Fruit fly (Drosophila melanogaster) whole organism, embryonic: Measurements from ENCODE around the gene CG7985.

Source experiments
- Atf3 ChIP-seq: fragments of 200-800 bp; sonication (Bioruptor generic); optimal IDR thresholded peaks from 3 replicates; lab custom pipeline; 2016; ENCODE audit warnings: missing biosample characterization, missing genetic modification characterization
- CG10209 ChIP-seq: fragments of 200-800 bp; sonication (Bioruptor generic); optimal IDR thresholded peaks from 3 replicates; lab custom pipeline; 2017; ENCODE audit warnings: missing biosample characterization, mild to moderate bottlenecking, missing genetic modification characterization, missing genetic modification reagents
- CG10543 ChIP-seq: fragments of 200-800 bp; sonication (Bioruptor generic); optimal IDR thresholded peaks from 3 replicates; lab custom pipeline; 2017; ENCODE audit warnings: missing biosample characterization, mild to moderate bottlenecking, missing genetic modification characterization, moderate library complexity
- CG10979 ChIP-seq: fragments of 200-800 bp; sonication (Bioruptor generic); optimal IDR thresholded peaks from 2 replicates; lab custom pipeline; 2018; ENCODE audit warnings: missing biosample characterization, mild to moderate bottlenecking, missing genetic modification characterization, moderate library complexity
- CG13775 ChIP-seq: fragments of 200-800 bp; sonication (Bioruptor generic); optimal IDR thresholded peaks from 3 replicates; lab custom pipeline; 2017; ENCODE audit warnings: missing biosample characterization, mild to moderate bottlenecking, missing genetic modification characterization
- CG18011 ChIP-seq: fragments of 200-800 bp; sonication (Bioruptor generic); optimal IDR thresholded peaks from 2 replicates; lab custom pipeline; 2017; ENCODE audit warnings: missing biosample characterization, missing genetic modification characterization, mild to moderate bottlenecking, moderate library complexity, missing genotype
- CG18262 ChIP-seq: fragments of 200-800 bp; optimal IDR thresholded peaks from 3 replicates; lab custom pipeline; 2019; ENCODE audit warnings: missing biosample characterization, mild to moderate bottlenecking, missing genetic modification characterization, moderate library complexity
- CG2120 ChIP-seq: fragments of 200-800 bp; sonication (Bioruptor generic); optimal IDR thresholded peaks from 3 replicates; lab custom pipeline; 2016; ENCODE audit warnings: missing biosample characterization, missing genetic modification characterization
- CG3847 ChIP-seq: fragments of 200-800 bp; sonication (Bioruptor generic); IDR thresholded peaks from 2 replicates; pipeline ENCODE4 v1.3.6; 2022; ENCODE audit warnings: missing biosample characterization, missing genetic modification characterization
- CG4404 ChIP-seq: fragments of 200-800 bp; sonication (Bioruptor generic); IDR thresholded peaks from 2 replicates; pipeline ENCODE4 v1.3.6; 2022; ENCODE audit warnings: missing biosample characterization, missing genetic modification characterization
- CG5180 ChIP-seq: fragments of 200-800 bp; sonication (Bioruptor generic); optimal IDR thresholded peaks from 3 replicates; lab custom pipeline; 2017; ENCODE audit warnings: missing biosample characterization, missing genetic modification characterization, mild to moderate bottlenecking, moderate library complexity, missing genetic modification reagents
- CG7372 ChIP-seq: fragments of 200-800 bp; sonication (Bioruptor generic); IDR thresholded peaks from 2 replicates; pipeline ENCODE4 v1.3.6; 2022; ENCODE audit warnings: missing biosample characterization, missing genetic modification characterization
- CG7556 ChIP-seq: fragments of 200-800 bp; sonication (Bioruptor generic); optimal IDR thresholded peaks from 2 replicates; lab custom pipeline; 2017; ENCODE audit warnings: missing biosample characterization, mild to moderate bottlenecking, missing genetic modification characterization
- CG7928 ChIP-seq: fragments of 200-800 bp; sonication (Bioruptor generic); optimal IDR thresholded peaks from 2 replicates; lab custom pipeline; 2017; ENCODE audit warnings: missing biosample characterization, mild to moderate bottlenecking, missing genetic modification characterization
- CG7963 ChIP-seq: fragments of 200-800 bp; sonication (Bioruptor generic); IDR thresholded peaks from 3 replicates; pipeline ENCODE4 v1.3.6; 2022; ENCODE audit warnings: missing biosample characterization, missing genetic modification characterization; ENCODE audit not compliant: partially characterized antibody
- CG9609 ChIP-seq: fragments of 200-800 bp; sonication (Bioruptor generic); optimal IDR thresholded peaks from 3 replicates; lab custom pipeline; 2016; ENCODE audit warnings: missing biosample characterization, missing genetic modification characterization
- CG9817 ChIP-seq: fragments of 200-800 bp; sonication (Bioruptor generic); optimal IDR thresholded peaks from 2 replicates; lab custom pipeline; 2018; ENCODE audit warnings: missing biosample characterization, mild to moderate bottlenecking, missing genetic modification characterization, moderate library complexity
- Camta ChIP-seq: fragments of 200-800 bp; sonication (Bioruptor generic); optimal IDR thresholded peaks from 2 replicates; lab custom pipeline; 2016; ENCODE audit warnings: missing biosample characterization, missing genetic modification characterization
- D ChIP-seq, 2 experiments: fragments of 200-800 bp in 1 of 2; fragments of >200 bp in 1 of 2; sonication (Bioruptor generic) in 1 of 2; optimal IDR thresholded peaks; 2 replicates in 1 of 2; 3 replicates in 1 of 2; lab custom pipeline; 2017; ENCODE audit warnings: mild to moderate bottlenecking in 1 of 2, missing biosample characterization in 1 of 2, missing genetic modification characterization in 1 of 2, missing genetic modification reagents in 1 of 2
- E2f1 ChIP-seq: fragments of 200-800 bp; sonication (Bioruptor generic); IDR thresholded peaks from 2 replicates; pipeline ENCODE4 v1.3.6; 2022; ENCODE audit warnings: missing biosample characterization, missing genetic modification characterization
- Elba2 ChIP-seq: fragments of 200-800 bp; sonication (Bioruptor generic); optimal IDR thresholded peaks from 3 replicates; lab custom pipeline; 2016; ENCODE audit warnings: missing biosample characterization, missing genetic modification characterization
- Lim3 ChIP-seq: fragments of 200-800 bp; sonication (Bioruptor generic); IDR thresholded peaks from 2 replicates; pipeline ENCODE4 v1.3.6; 2022; ENCODE audit warnings: missing biosample characterization, missing genetic modification characterization
- MBD-R2 ChIP-seq: fragments of 200-800 bp; sonication (Bioruptor generic); IDR thresholded peaks from 2 replicates; pipeline ENCODE4 v1.3.6; 2022; ENCODE audit warnings: missing biosample characterization, missing genetic modification characterization
- Optix ChIP-seq: fragments of 200-800 bp; sonication (Bioruptor generic); IDR thresholded peaks from 3 replicates; pipeline ENCODE4 v1.3.6; 2022; ENCODE audit warnings: missing biosample characterization, missing genetic modification characterization
- PHDP ChIP-seq: fragments of 200-800 bp; sonication (Bioruptor generic); optimal IDR thresholded peaks from 3 replicates; lab custom pipeline; 2018; ENCODE audit warnings: missing biosample characterization, mild to moderate bottlenecking, missing genetic modification characterization, moderate library complexity
- Ptx1 ChIP-seq: fragments of 200-800 bp; sonication (Bioruptor generic); IDR thresholded peaks from 2 replicates; pipeline ENCODE4 v1.3.6; 2022; ENCODE audit warnings: missing biosample characterization, missing genetic modification characterization
- Rfx ChIP-seq: fragments of 200-800 bp; sonication (Bioruptor generic); IDR thresholded peaks from 2 replicates; pipeline ENCODE4 v1.3.6; 2022; ENCODE audit warnings: missing biosample characterization, missing genetic modification characterization
- Scr ChIP-seq: fragments of 200-800 bp; sonication (Bioruptor generic); IDR thresholded peaks from 2 replicates; pipeline ENCODE4 v1.3.6; 2022; ENCODE audit warnings: missing biosample characterization, missing genetic modification characterization; ENCODE audit not compliant: partially characterized antibody
- Side ChIP-seq: fragments of 200-800 bp; sonication (Bioruptor generic); optimal IDR thresholded peaks from 2 replicates; lab custom pipeline; 2016; ENCODE audit warnings: missing biosample characterization, missing genetic modification characterization
- Spps ChIP-seq: fragments of 200-800 bp; sonication (Bioruptor generic); optimal IDR thresholded peaks from 2 replicates; lab custom pipeline; 2018; ENCODE audit warnings: missing biosample characterization, mild to moderate bottlenecking, missing genetic modification characterization
- Trl ChIP-seq, 3 experiments: fragments of >200 bp in 2 of 3; fragments of 200-800 bp in 1 of 3; sonication (Bioruptor generic) in 1 of 3; optimal IDR thresholded peaks; 2 replicates in 1 of 3; 3 replicates in 2 of 3; lab custom pipeline; 2016 to 2017; ENCODE audit warnings: missing biosample characterization in 1 of 3, missing genetic modification characterization in 1 of 3
- Usf ChIP-seq: fragments of 200-800 bp; sonication (Bioruptor generic); optimal IDR thresholded peaks from 2 replicates; lab custom pipeline; 2017; ENCODE audit warnings: missing genotype, missing biosample characterization, missing genetic modification characterization
- cad ChIP-seq: fragments of >200 bp; optimal IDR thresholded peaks from 2 replicates; lab custom pipeline; 2017; ENCODE audit warnings: missing biosample characterization, missing genetic modification characterization
- croc ChIP-seq: fragments of 200-800 bp; sonication (Bioruptor generic); conservative IDR thresholded peaks from 3 replicates; pipeline ENCODE4 v1.3.6; 2022; ENCODE audit warnings: missing biosample characterization, missing genetic modification characterization
- dm ChIP-seq: fragments of 200-800 bp; sonication (Bioruptor generic); optimal IDR thresholded peaks from 3 replicates; lab custom pipeline; 2016; ENCODE audit warnings: missing biosample characterization, missing genetic modification characterization
- ftz-f1 ChIP-seq: fragments of 200-800 bp; sonication (Bioruptor generic); optimal IDR thresholded peaks from 2 replicates; lab custom pipeline; 2016; ENCODE audit warnings: missing biosample characterization, missing genetic modification characterization
- hth ChIP-seq: fragments of >200 bp; optimal IDR thresholded peaks from 2 replicates; lab custom pipeline; 2017; ENCODE audit warnings: inconsistent platforms
- lbe ChIP-seq: fragments of 200-800 bp; sonication (Bioruptor generic); optimal IDR thresholded peaks from 2 replicates; lab custom pipeline; 2016; ENCODE audit warnings: missing biosample characterization, mild to moderate bottlenecking, missing genetic modification characterization
- lilli ChIP-seq: fragments of 200-800 bp; sonication (Bioruptor generic); optimal IDR thresholded peaks from 3 replicates; lab custom pipeline; 2016; ENCODE audit warnings: missing biosample characterization, missing genetic modification characterization
- odd ChIP-seq: fragments of 200-800 bp; sonication (Bioruptor generic); optimal IDR thresholded peaks from 2 replicates; lab custom pipeline; 2017; ENCODE audit warnings: missing biosample characterization, mild to moderate bottlenecking, missing genetic modification characterization
- onecut ChIP-seq: fragments of 200-800 bp; sonication (Bioruptor generic); IDR thresholded peaks from 2 replicates; pipeline ENCODE4 v1.3.6; 2022; ENCODE audit warnings: missing biosample characterization, missing genetic modification characterization
- pfk ChIP-seq: fragments of 200-800 bp; sonication (Bioruptor generic); optimal IDR thresholded peaks from 2 replicates; lab custom pipeline; 2018; ENCODE audit warnings: missing biosample characterization, mild to moderate bottlenecking, missing genetic modification characterization, moderate library complexity
- prd ChIP-seq, 3 experiments: fragments of >200 bp in 2 of 3; fragments of 200-800 bp in 1 of 3; sonication (Bioruptor generic) in 1 of 3; optimal IDR thresholded peaks in 2 of 3; IDR thresholded peaks in 1 of 3; 2 replicates in 2 of 3; 3 replicates in 1 of 3; pipeline versions ENCODE4 v1.3.6 to Lab custom; 2017 to 2022; ENCODE audit warnings: missing biosample characterization in 1 of 3, missing genetic modification characterization in 1 of 3
- ro ChIP-seq: fragments of 200-800 bp; sonication (Bioruptor generic); IDR thresholded peaks from 2 replicates; pipeline ENCODE4 v1.3.6; 2022; ENCODE audit warnings: missing biosample characterization, missing genetic modification characterization
- seq ChIP-seq: fragments of 200-800 bp; sonication (Bioruptor generic); IDR thresholded peaks from 2 replicates; pipeline ENCODE4 v1.3.6; 2022; ENCODE audit warnings: missing biosample characterization, missing genetic modification characterization
- tgo ChIP-seq: fragments of 200-800 bp; sonication (Bioruptor generic); IDR thresholded peaks from 3 replicates; pipeline ENCODE4 v1.3.6; 2022; ENCODE audit warnings: missing biosample characterization, missing genetic modification characterization
- usp ChIP-seq: fragments of >200 bp; optimal IDR thresholded peaks from 2 replicates; lab custom pipeline; 2017; ENCODE audit warnings: missing biosample characterization, missing genetic modification characterization

The CG7985 gene

dm6 chr3R:18164052-18164722, 35.5 kb upstream of the CG7985 start, which contains the start of the genes CG7218 and Cbp20 (continued):
- peak; percentile 83 for TF ChIP-seq MBD-R2 (GFP tag; lab: Robert Waterston, UW)
- peak; percentile 56 for TF ChIP-seq CG7556 (GFP tag; lab: Kevin White, UChicago)
- peak; percentile 83 for TF ChIP-seq Ptx1 (GFP tag; lab: Robert Waterston, UW)
- TF ChIP-seq Camta (GFP tag; lab: Kevin White, UChicago) = peak; percentile 52
- TF ChIP-seq croc (GFP tag; lab: Robert Waterston, UW) = peak; percentile 23; the same call in 1 of the 3 replicates
- TF ChIP-seq tgo = peak; percentile 62
- TF ChIP-seq onecut (GFP tag; lab: Robert Waterston, UW) = peak; percentile 47; the same call in 1 of the 2 replicates
- peak; percentile 52 for TF ChIP-seq CG10979 (tag; lab: Kevin White, UChicago)
- peak; percentile 45; the same call in 1 of the 2 replicates for TF ChIP-seq CG7372 (GFP tag; lab: Robert Waterston, UW)
- TF ChIP-seq Atf3 (GFP tag; lab: Kevin White, UChicago) = peak; percentile 51
- peak; percentile 60 for TF ChIP-seq CG18262 (tag; lab: Kevin White, UChicago)
- peak; percentile 71 for TF ChIP-seq PHDP (tag; lab: Kevin White, UChicago)
- TF ChIP-seq CG10209 = peak; percentile 54
- TF ChIP-seq Rfx (GFP tag; lab: Robert Waterston, UW) = peak; percentile 93
- TF ChIP-seq lilli (GFP tag; lab: Kevin White, UChicago) = peak; percentile 87

DNA sequence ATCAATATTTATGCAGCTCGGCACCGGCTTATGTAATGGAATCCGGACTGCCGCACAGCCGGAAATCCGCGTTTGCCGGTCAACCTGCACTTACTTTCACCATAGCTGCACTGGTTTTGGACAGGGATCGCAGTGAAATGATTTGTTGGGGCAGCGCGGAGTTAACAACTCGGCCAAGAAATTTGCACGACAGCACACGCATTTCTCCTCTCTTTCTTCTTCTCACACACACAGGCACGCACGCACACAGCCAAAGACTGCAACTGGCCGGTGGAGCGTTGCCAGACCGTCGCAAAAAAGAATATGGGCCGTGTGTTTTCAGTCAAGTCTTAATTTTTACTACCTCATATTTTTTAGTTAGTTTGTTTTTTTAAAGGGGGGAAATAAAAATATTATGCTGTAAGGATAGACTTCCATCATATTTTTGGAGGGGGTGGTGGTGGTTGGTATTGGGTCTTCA, 33.4 kb upstream of the CG7985 start:
- TF ChIP-seq CG2120 (GFP tag; lab: Kevin White, UChicago) = peak; percentile 6
- TF ChIP-seq CG5180 = no peak
- TF ChIP-seq Trl (optimal IDR thresholded peaks at IDR 0.05; lab: Kevin White, UChicago) = peak in 1 of 2 experiments; percentile 12
- TF ChIP-seq Trl (GFP tag; optimal IDR thresholded peaks at IDR 0.05; lab: Kevin White, UChicago) = no peak
- TF ChIP-seq Side (GFP tag; lab: Kevin White, UChicago) = no peak
- no peak for TF ChIP-seq usp (GFP tag; lab: Kevin White, UChicago)
- no peak for TF ChIP-seq CG13775 (GFP tag; lab: Kevin White, UChicago)
- TF ChIP-seq CG4404 (GFP tag; lab: Robert Waterston, UW) = no peak
- peak; percentile 33 for TF ChIP-seq dm (GFP tag; lab: Kevin White, UChicago)
- TF ChIP-seq ro (GFP tag; lab: Robert Waterston, UW) = no peak
- no peak for TF ChIP-seq seq (GFP tag; lab: Robert Waterston, UW)
- no peak for TF ChIP-seq Spps (tag; lab: Kevin White, UChicago)
- TF ChIP-seq Lim3 (GFP tag; lab: Robert Waterston, UW) = no peak
- peak; percentile 28; the same call in 1 of the 2 replicates for TF ChIP-seq CG3847 (GFP tag; lab: Robert Waterston, UW)
- TF ChIP-seq cad (GFP tag; lab: Kevin White, UChicago) = no peak
- no peak for TF ChIP-seq ftz-f1 (GFP tag; lab: Kevin White, UChicago)
- no peak for TF ChIP-seq CG10979 (tag; lab: Kevin White, UChicago)
- TF ChIP-seq Scr = no peak
- no peak for TF ChIP-seq Usf (GFP tag; lab: Kevin White, UChicago)
- no peak for TF ChIP-seq CG9817 (tag; lab: Kevin White, UChicago)
- TF ChIP-seq E2f1 (GFP tag; lab: Robert Waterston, UW) = no peak
- no peak for TF ChIP-seq CG18011 (GFP tag; lab: Kevin White, UChicago)
- no peak for TF ChIP-seq Optix
- no peak for TF ChIP-seq lbe (GFP tag; lab: Kevin White, UChicago)
- no peak for TF ChIP-seq odd (GFP tag; lab: Kevin White, UChicago)
- TF ChIP-seq hth (lab: Kevin White, UChicago) = no peak
- TF ChIP-seq CG7963 (GFP tag; lab: Robert Waterston, UW) = no peak
- TF ChIP-seq CG10543 (GFP tag; lab: Kevin White, UChicago) = peak; percentile 40
- TF ChIP-seq pfk (GFP tag; lab: Kevin White, UChicago) = no peak
- no peak for TF ChIP-seq prd (optimal IDR thresholded peaks at IDR 0.05; lab: Kevin White, UChicago)
- peak; percentile 10; the same call in 1 of the 3 replicates for TF ChIP-seq prd (GFP tag; IDR thresholded peaks at IDR 0.05; lab: Robert Waterston, UW)
- no peak for TF ChIP-seq Elba2 (GFP tag; lab: Kevin White, UChicago)
- TF ChIP-seq MBD-R2 (GFP tag; lab: Robert Waterston, UW) = peak; percentile 56
- no peak for TF ChIP-seq D (optimal IDR thresholded peaks at IDR 0.05; lab: Kevin White, UChicago)
- TF ChIP-seq D (GFP tag; optimal IDR thresholded peaks at IDR 0.05; lab: Kevin White, UChicago) = no peak
- TF ChIP-seq CG7928 (GFP tag; lab: Kevin White, UChicago) = peak; percentile 34
- TF ChIP-seq CG9609 (GFP tag; lab: Kevin White, UChicago) = no peak
